Fruit fly (Drosophila melanogaster) whole organism, prepupa: ENCODE data around the gene CG13309.

Source experiments
- CG10631 ChIP-seq: fragments of 200-800 bp; sonication (Bioruptor generic); optimal IDR thresholded peaks from 2 replicates; lab custom pipeline; 2016; ENCODE audit warnings: missing biosample characterization, missing genetic modification characterization
- CG10669 ChIP-seq: fragments of 200-800 bp; sonication (Bioruptor generic); optimal IDR thresholded peaks from 3 replicates; lab custom pipeline; 2018; ENCODE audit warnings: missing biosample characterization, mild to moderate bottlenecking, missing genetic modification characterization, moderate library complexity
- CG11762 ChIP-seq: fragments of 200-800 bp; sonication (Bioruptor generic); optimal IDR thresholded peaks from 3 replicates; lab custom pipeline; 2016; ENCODE audit warnings: missing biosample characterization, missing genetic modification characterization; ENCODE audit not compliant: insufficient read depth
- CG1621 ChIP-seq: fragments of 200-800 bp; sonication (Bioruptor generic); optimal IDR thresholded peaks from 3 replicates; lab custom pipeline; 2018; ENCODE audit warnings: missing biosample characterization, mild to moderate bottlenecking, missing genetic modification characterization
- CG16779 ChIP-seq: fragments of 200-800 bp; sonication (Bioruptor generic); optimal IDR thresholded peaks from 3 replicates; lab custom pipeline; 2017; ENCODE audit warnings: missing biosample characterization, mild to moderate bottlenecking, missing genetic modification characterization
- CG31627 ChIP-seq: fragments of 200-800 bp; sonication (Bioruptor generic); optimal IDR thresholded peaks from 3 replicates; lab custom pipeline; 2016; ENCODE audit warnings: missing biosample characterization, missing genetic modification characterization
- CG3919 ChIP-seq: fragments of 200-800 bp; sonication (Bioruptor generic); optimal IDR thresholded peaks from 3 replicates; lab custom pipeline; 2016; ENCODE audit warnings: missing biosample characterization, missing genetic modification characterization
- CG6808 ChIP-seq: fragments of 200-800 bp; sonication (Bioruptor generic); optimal IDR thresholded peaks from 3 replicates; lab custom pipeline; 2017; ENCODE audit warnings: missing biosample characterization, missing genetic modification characterization, mild to moderate bottlenecking, moderate library complexity, missing genetic modification reagents
- CG8319 ChIP-seq: fragments of 200-800 bp; sonication (Bioruptor generic); optimal IDR thresholded peaks from 3 replicates; lab custom pipeline; 2016; ENCODE audit warnings: missing biosample characterization, missing genetic modification characterization
- Eip75B ChIP-seq: fragments of 200-800 bp; sonication (Bioruptor generic); optimal IDR thresholded peaks from 3 replicates; lab custom pipeline; 2016; ENCODE audit warnings: missing biosample characterization, missing genetic modification characterization
- Eip78C ChIP-seq: fragments of 200-800 bp; sonication (Bioruptor generic); peaks from one replicate; lab custom pipeline; 2016; ENCODE audit warnings: missing biosample characterization, missing genetic modification characterization
- Ets96B ChIP-seq: fragments of 200-800 bp; optimal IDR thresholded peaks from 2 replicates; lab custom pipeline; 2019; ENCODE audit warnings: missing biosample characterization, mild to moderate bottlenecking, missing genetic modification characterization, moderate library complexity
- Gug ChIP-seq: fragments of 200-800 bp; sonication (Bioruptor generic); IDR thresholded peaks from 2 replicates; pipeline ENCODE4 v1.3.6; 2022; ENCODE audit warnings: missing biosample characterization, missing genetic modification characterization
- Hr38 ChIP-seq: sonication (Bioruptor generic); optimal IDR thresholded peaks from 2 replicates; lab custom pipeline; 2016; ENCODE audit warnings: missing biosample characterization, missing genetic modification characterization
- Hr39 ChIP-seq: fragments of 200-800 bp; sonication (Bioruptor generic); optimal IDR thresholded peaks from 2 replicates; lab custom pipeline; 2016; ENCODE audit warnings: missing biosample characterization, missing genetic modification characterization
- Lpt ChIP-seq: fragments of 200-800 bp; sonication (Bioruptor generic); optimal IDR thresholded peaks from 3 replicates; lab custom pipeline; 2016; ENCODE audit warnings: missing biosample characterization, missing genetic modification characterization
- OdsH ChIP-seq: fragments of 200-800 bp; sonication (Bioruptor generic); optimal IDR thresholded peaks from 3 replicates; lab custom pipeline; 2016; ENCODE audit warnings: missing biosample characterization, missing genetic modification characterization
- Sox102F ChIP-seq: fragments of 200-800 bp; sonication (Bioruptor generic); optimal IDR thresholded peaks from 2 replicates; lab custom pipeline; 2016; ENCODE audit warnings: missing biosample characterization, mild to moderate bottlenecking, missing genetic modification characterization
- Sox15 ChIP-seq: fragments of 200-800 bp; sonication (Bioruptor generic); optimal IDR thresholded peaks from 3 replicates; lab custom pipeline; 2016; ENCODE audit warnings: missing biosample characterization, missing genetic modification characterization
- cyc ChIP-seq: fragments of 200-800 bp; sonication (Bioruptor generic); optimal IDR thresholded peaks from 3 replicates; lab custom pipeline; 2016; ENCODE audit warnings: missing biosample characterization, missing genetic modification characterization
- dsx ChIP-seq: fragments of 200-800 bp; optimal IDR thresholded peaks from 3 replicates; lab custom pipeline; 2019; ENCODE audit warnings: missing biosample characterization, mild to moderate bottlenecking, missing genetic modification characterization, moderate library complexity; ENCODE audit not compliant: poor library complexity, severe bottlenecking
- esn ChIP-seq: fragments of 200-800 bp; sonication (Bioruptor generic); optimal IDR thresholded peaks from 2 replicates; lab custom pipeline; 2016; ENCODE audit warnings: missing biosample characterization, mild to moderate bottlenecking, missing genetic modification characterization, moderate library complexity
- fd59A ChIP-seq: fragments of 200-800 bp; sonication (Bioruptor generic); optimal IDR thresholded peaks from 2 replicates; lab custom pipeline; 2017; ENCODE audit warnings: missing biosample characterization, mild to moderate bottlenecking, missing genetic modification characterization, missing genetic modification reagents
- fd85E ChIP-seq: fragments of 200-800 bp; sonication (Bioruptor generic); optimal IDR thresholded peaks from 3 replicates; lab custom pipeline; 2016; ENCODE audit warnings: missing biosample characterization, missing genetic modification characterization
- fkh ChIP-seq: fragments of 200-800 bp; sonication (Bioruptor generic); optimal IDR thresholded peaks from 3 replicates; lab custom pipeline; 2017; ENCODE audit warnings: missing biosample characterization, mild to moderate bottlenecking, missing genetic modification characterization, moderate library complexity
- pdm3 ChIP-seq: fragments of 200-800 bp; sonication (Bioruptor generic); optimal IDR thresholded peaks from 3 replicates; lab custom pipeline; 2016; ENCODE audit warnings: missing biosample characterization, missing genetic modification characterization
- salr ChIP-seq, 2 experiments: fragments of 200-800 bp; sonication (Bioruptor generic); optimal IDR thresholded peaks; 3 replicates each; lab custom pipeline; 2016 to 2018; ENCODE audit warnings: missing biosample characterization in 2 of 2, missing genetic modification characterization in 2 of 2, mild to moderate bottlenecking in 1 of 2
- spab ChIP-seq: fragments of 200-800 bp; sonication (Bioruptor generic); optimal IDR thresholded peaks from 2 replicates; lab custom pipeline; 2017; ENCODE audit warnings: missing biosample characterization, mild to moderate bottlenecking, missing genetic modification characterization, missing genetic modification reagents
- ss ChIP-seq, 2 experiments: fragments of 200-800 bp; sonication (Bioruptor generic); optimal IDR thresholded peaks; 2 replicates in 1 of 2; 3 replicates in 1 of 2; lab custom pipeline; 2017 to 2018; ENCODE audit warnings: mild to moderate bottlenecking in 2 of 2, missing biosample characterization in 2 of 2, missing genetic modification characterization in 2 of 2, moderate library complexity in 1 of 2
- svp ChIP-seq: fragments of 200-800 bp; sonication (Bioruptor generic); peaks from one replicate; lab custom pipeline; 2016; ENCODE audit warnings: missing biosample characterization, missing genetic modification characterization
- topi ChIP-seq: fragments of 200-800 bp; sonication (Bioruptor generic); optimal IDR thresholded peaks from 3 replicates; lab custom pipeline; 2016; ENCODE audit warnings: missing biosample characterization, missing genetic modification characterization

Gene CG13309

DNA sequence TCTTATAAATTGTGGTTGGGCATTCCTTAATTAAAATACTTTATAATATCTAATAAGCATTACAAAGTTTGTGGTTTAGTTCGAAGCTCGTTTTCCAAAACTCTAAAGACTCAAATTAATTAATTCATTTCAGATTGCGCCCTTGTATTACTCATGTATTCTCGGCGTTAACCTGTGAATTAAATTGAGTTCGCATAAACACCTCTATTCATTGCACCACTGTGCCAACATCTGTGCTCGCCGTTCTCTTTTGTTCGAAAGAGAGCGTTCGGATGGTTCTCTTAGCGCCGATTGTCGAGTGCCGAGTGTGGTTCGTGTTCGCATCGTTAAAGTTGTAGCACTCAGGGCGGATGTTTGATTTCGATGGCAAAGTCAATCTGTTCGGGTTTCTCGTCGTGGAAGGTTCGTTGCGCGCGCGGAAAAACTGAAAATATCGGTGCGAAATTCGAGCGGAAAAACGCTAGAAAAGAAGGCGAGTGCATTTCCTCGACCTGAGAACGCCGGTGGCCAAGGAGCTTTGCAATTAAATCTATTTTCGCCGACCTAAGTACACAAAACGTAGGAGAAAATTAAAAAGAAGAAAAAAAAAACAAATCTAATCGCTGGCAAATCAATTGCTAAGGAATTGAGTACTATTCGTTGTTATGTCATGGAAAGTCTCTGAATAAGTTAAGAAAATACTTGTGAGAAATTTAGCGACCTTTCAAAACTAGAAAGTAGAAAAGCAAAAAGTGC is 17.1 kb downstream of the CG13309 start, which contains the start of gene dally (continued):
- peak; percentile 13 for TF ChIP-seq Ets96B (tag; lab: Kevin White, UChicago)
- no peak for TF ChIP-seq CG10631 (GFP tag; lab: Kevin White, UChicago)
- peak in 1 of 2 experiments; percentile 16 for TF ChIP-seq salr (GFP tag; optimal IDR thresholded peaks at IDR 0.05; lab: Kevin White, UChicago)
- TF ChIP-seq ss (GFP tag; optimal IDR thresholded peaks at IDR 0.05; lab: Kevin White, UChicago): peak; percentile 60 to 67
- no peak for TF ChIP-seq fd59A (GFP tag; lab: Kevin White, UChicago)
- peak; percentile 37 for TF ChIP-seq OdsH (GFP tag; lab: Kevin White, UChicago)
- TF ChIP-seq CG1621 (tag; lab: Kevin White, UChicago): peak; percentile 16
- TF ChIP-seq topi (GFP tag; lab: Kevin White, UChicago): peak; percentile 30
- no peak for TF ChIP-seq Hr39 (GFP tag; lab: Kevin White, UChicago)

DNA sequence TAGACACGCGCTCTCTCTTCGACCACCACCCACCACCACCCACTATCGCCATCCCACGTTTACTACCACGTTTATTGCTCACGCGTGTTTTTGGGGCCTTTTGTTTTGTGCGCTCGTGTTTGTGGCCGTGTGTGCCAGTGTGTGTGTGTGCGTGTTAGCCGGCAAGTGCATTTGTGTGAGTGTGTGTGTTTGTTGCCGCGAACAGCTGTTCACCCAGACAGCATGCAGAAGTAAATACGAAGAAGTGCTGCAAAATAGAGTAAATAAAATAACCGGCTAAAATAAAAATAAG is 17.6 kb downstream of the CG13309 start:
- TF ChIP-seq ss (GFP tag; optimal IDR thresholded peaks at IDR 0.05; lab: Kevin White, UChicago): peak in 1 of 2 experiments; percentile 21
- no peak for TF ChIP-seq Lpt (GFP tag; lab: Kevin White, UChicago)

DNA sequence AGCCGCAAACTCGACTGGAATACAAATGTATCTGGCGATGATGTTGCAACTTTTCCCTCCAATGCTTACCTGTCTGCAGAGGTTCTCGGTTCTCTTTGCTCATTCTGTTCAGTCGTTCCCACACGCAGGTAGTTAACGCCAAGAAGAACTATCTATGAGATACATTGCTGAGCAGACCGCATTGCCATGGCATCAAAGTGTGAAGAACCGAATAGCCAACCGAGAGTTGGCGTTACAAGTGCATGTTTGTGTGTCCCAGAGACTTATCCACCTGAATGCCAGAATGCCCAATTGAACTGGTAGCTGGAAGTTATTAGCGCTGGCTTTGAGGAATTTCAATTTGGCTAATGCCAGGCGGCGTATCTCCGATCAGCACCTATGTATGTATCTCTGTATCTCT is 19.4 kb downstream of the CG13309 start:
- no peak for TF ChIP-seq spab (GFP tag; lab: Kevin White, UChicago)
- TF ChIP-seq Gug (GFP tag; lab: Robert Waterston, UW): no peak
- TF ChIP-seq Hr39 (GFP tag; lab: Kevin White, UChicago): no peak
- peak; percentile 21 for TF ChIP-seq Eip78C (GFP tag; lab: Kevin White, UChicago)

- peak; percentile 57 for TF ChIP-seq fkh (GFP tag; lab: Kevin White, UChicago)
- no peak for TF ChIP-seq pdm3 (GFP tag; lab: Kevin White, UChicago)
- peak; percentile 69 for TF ChIP-seq Eip78C (GFP tag; lab: Kevin White, UChicago)
- no peak for TF ChIP-seq CG6808 (GFP tag; lab: Kevin White, UChicago)
- TF ChIP-seq, all 60 proteins: peak for 2
Measured at dm6 chr3L:8830017-8830702, 20.0 kb downstream of the CG13309 start.

DNA sequence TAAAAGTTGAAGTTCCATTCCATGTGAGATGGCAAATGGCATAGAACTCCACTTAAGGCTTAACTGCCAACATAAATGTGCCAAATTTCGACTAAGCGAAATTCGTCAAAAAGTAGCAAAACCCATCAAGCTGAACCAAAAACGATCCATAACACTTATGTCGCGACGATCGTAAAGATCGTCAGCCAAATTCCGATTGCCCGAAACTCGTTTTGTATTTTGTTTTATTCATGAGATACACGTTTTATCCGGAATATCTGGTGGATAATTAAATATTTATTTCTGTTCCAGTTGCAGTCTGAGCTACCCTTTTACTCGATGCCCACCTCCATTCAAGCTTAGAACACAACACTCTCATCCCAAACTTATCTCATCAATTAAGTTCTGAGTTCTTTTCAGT is 20.8 kb downstream of the CG13309 start:
- TF ChIP-seq fkh (GFP tag; lab: Kevin White, UChicago): no peak
- no peak for TF ChIP-seq CG3919
- TF ChIP-seq Sox102F (GFP tag; lab: Kevin White, UChicago): no peak
- TF ChIP-seq Eip75B (GFP tag; lab: Kevin White, UChicago): no peak
- TF ChIP-seq CG8319 (GFP tag; lab: Kevin White, UChicago): no peak
- TF ChIP-seq Hr38 (GFP tag; lab: Kevin White, UChicago): no peak
- no peak for TF ChIP-seq Sox15 (GFP tag; lab: Kevin White, UChicago)
- no peak for TF ChIP-seq CG31627
- no peak for TF ChIP-seq fd85E (GFP tag; lab: Kevin White, UChicago)
- no peak for TF ChIP-seq esn (GFP tag; lab: Kevin White, UChicago)
- TF ChIP-seq Hr39 (GFP tag; lab: Kevin White, UChicago): no peak
- no peak for TF ChIP-seq svp (GFP tag; lab: Kevin White, UChicago)
- TF ChIP-seq cyc (GFP tag; lab: Kevin White, UChicago): no peak
- TF ChIP-seq, all 60 proteins: peak for 0

DNA sequence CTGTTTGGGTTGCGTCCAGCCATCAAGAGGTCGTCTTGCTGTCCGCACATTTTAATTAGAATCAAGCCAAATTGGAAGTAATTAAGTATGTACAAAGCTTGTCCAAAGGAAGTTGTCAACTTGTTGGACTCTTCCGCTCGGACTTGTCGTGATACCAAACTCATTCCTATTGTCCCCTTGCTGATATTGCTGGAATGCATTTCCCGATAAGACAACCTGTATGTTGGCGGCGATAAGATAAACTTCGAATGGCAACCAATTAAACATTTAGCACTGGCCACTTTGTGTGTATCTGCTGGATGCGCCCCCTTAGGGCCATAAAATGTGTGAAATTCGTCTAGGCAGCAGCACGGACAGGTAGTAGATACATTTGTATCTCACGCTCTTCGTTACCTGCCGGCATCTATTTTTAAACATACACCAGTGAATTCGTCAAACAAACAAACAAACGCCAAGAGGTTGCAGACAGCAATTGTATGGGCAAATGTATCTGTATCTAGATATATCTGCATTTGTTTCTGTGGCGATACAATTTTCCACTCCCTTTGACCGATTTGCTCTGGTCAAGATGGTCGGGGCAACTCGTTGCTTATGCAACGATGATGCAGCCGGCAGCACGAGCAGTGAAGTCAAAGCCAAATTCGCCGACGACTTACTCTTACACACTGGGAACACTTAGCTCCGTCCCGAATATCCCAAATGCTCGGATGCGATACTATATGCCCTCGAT is 22.7 kb downstream of the CG13309 start:
- TF ChIP-seq CG10669 (GFP tag; lab: Kevin White, UChicago) (no peak), Eip78C (GFP tag; lab: Kevin White, UChicago) (peak; percentile 25), dsx (GFP tag; lab: Kevin White, UChicago) (no peak), CG11762 (GFP tag; lab: Kevin White, UChicago) (no peak), fd59A (GFP tag; lab: Kevin White, UChicago) (no peak), CG16779 (tag; lab: Kevin White, UChicago) (no peak)
